Fruit fly (Drosophila melanogaster) whole organism, adult: ENCODE measurements around the gene CG10508.

Source experiments
- CG11617 ChIP-seq: fragments of 200-800 bp; sonication (Bioruptor generic); optimal IDR thresholded peaks from 2 replicates; lab custom pipeline; 2017; ENCODE audit warnings: mild to moderate bottlenecking, missing biosample characterization, missing genetic modification reagents, missing genetic modification characterization
- CG14711 ChIP-seq: fragments of 200-800 bp; sonication (Bioruptor generic); optimal IDR thresholded peaks from 2 replicates; lab custom pipeline; 2018; ENCODE audit warnings: missing biosample characterization, mild to moderate bottlenecking, missing genetic modification characterization, moderate library complexity
- CG1620 ChIP-seq: fragments of 200-800 bp; sonication (Bioruptor generic); optimal IDR thresholded peaks from 2 replicates; lab custom pipeline; 2016; ENCODE audit warnings: missing biosample characterization, missing genetic modification characterization
- CG33017 ChIP-seq: fragments of 200-800 bp; sonication (Bioruptor generic); optimal IDR thresholded peaks from 2 replicates; lab custom pipeline; 2018; ENCODE audit warnings: missing biosample characterization, mild to moderate bottlenecking, missing genetic modification characterization, moderate library complexity
- CG5204 ChIP-seq: fragments of 200-800 bp; sonication (Bioruptor generic); optimal IDR thresholded peaks from 2 replicates; lab custom pipeline; 2016; ENCODE audit warnings: missing biosample characterization, missing genetic modification characterization
- Clk ChIP-seq: fragments of 200-800 bp; sonication (Bioruptor generic); optimal IDR thresholded peaks from 2 replicates; lab custom pipeline; 2017; ENCODE audit warnings: missing biosample characterization, missing genetic modification characterization
- bab1 ChIP-seq: fragments of 200-800 bp; sonication (Bioruptor generic); optimal IDR thresholded peaks from 3 replicates; lab custom pipeline; 2019; ENCODE audit warnings: missing biosample characterization, mild to moderate bottlenecking, missing genetic modification characterization, moderate library complexity
- kay ChIP-seq: fragments of 200-800 bp; sonication (Bioruptor generic); peaks from one replicate; lab custom pipeline; 2016; ENCODE audit warnings: missing biosample characterization, missing genetic modification characterization, borderline replicate concordance
- tj ChIP-seq: fragments of 200-800 bp; sonication (Bioruptor generic); optimal IDR thresholded peaks from 3 replicates; lab custom pipeline; 2017; ENCODE audit warnings: missing biosample characterization, mild to moderate bottlenecking, missing genetic modification characterization, moderate library complexity
- toe ChIP-seq: fragments of 200-800 bp; sonication (Bioruptor generic); optimal IDR thresholded peaks from 2 replicates; lab custom pipeline; 2016; ENCODE audit warnings: missing biosample characterization, missing genetic modification characterization

DNA sequence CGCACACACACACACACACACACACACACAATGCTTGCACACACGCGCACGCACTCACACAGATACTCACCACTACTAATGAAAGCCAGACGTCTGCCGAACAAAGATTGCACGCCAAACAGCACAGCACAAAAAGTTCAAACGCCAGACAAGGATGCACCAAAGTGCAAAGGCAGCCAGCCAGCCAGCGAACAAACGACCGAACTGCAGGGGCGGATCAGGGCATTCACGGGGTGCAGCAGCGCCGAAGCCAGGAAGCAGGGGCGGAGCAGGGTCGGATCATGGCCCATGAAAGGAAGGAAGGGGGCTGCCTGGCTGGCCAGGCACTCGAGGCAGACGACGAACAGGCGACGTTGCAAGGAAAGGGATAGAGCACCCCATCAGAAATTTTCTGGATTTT is 42.5 kb downstream of the CG10508 start:
- TF ChIP-seq CG33017 = no peak
- no peak for TF ChIP-seq CG14711 (tag; lab: Kevin White, UChicago)
- no peak for TF ChIP-seq toe
- TF ChIP-seq kay (GFP tag; lab: Kevin White, UChicago) = no peak
- no peak for TF ChIP-seq tj
- no peak for TF ChIP-seq Clk
- no peak for TF ChIP-seq bab1 (GFP tag; lab: Kevin White, UChicago)
- TF ChIP-seq CG11617 (GFP tag; lab: Kevin White, UChicago) = no peak
- TF ChIP-seq CG5204 = no peak
- TF ChIP-seq CG1620 = no peak
